Fruit fly (Drosophila melanogaster): ENCODE data around the gene PSMG1.

Gene PSMG1

DNA sequence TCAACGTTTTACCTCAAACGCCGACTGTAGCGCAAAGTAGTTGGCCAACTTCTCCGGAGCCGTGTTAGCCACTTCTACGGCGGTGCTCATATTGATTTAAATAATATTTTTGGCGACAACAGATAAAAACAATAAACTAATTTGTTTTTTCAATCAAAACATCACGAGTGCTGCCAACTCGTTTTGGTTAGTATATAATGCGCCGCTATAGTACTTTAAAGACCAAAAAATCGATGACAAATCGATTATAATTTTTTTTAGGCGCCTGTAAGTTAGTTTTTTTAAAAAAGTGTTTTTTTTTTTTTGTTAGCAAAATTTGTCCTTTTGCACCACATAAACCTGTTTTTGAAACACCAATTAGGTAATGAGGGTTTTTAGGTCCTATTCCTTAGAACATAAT lies 27.1 kb upstream of the PSMG1 start, which contains the start of gene Hpr1 (continued):
- no peak for TF ChIP-seq CG18262 (tag; optimal IDR thresholded peaks at IDR 0.05)
- TF ChIP-seq Abd-B (GFP tag; optimal IDR thresholded peaks at IDR 0.05), result no peak
- TF ChIP-seq E2f2 (GFP tag; IDR thresholded peaks at IDR 0.05), result peak; percentile 93
- TF ChIP-seq onecut (GFP tag; IDR thresholded peaks at IDR 0.05), result 0 out of 2 replicates have a peak, but pooled peaks have one; percentile 34
- TF ChIP-seq CG4617 (GFP tag; optimal IDR thresholded peaks at IDR 0.05; ENCODE audit: borderline replicate concordance), result peak; percentile 68
- no peak for TF ChIP-seq CG15479 (GFP tag; optimal IDR thresholded peaks at IDR 0.05)
- TF ChIP-seq vvl (GFP tag; IDR thresholded peaks at IDR 0.05), result no peak
- TF ChIP-seq Ets97D (GFP tag; optimal IDR thresholded peaks at IDR 0.05), result peak; percentile 33
- peak; percentile 36 for TF ChIP-seq CG1603 (tag; optimal IDR thresholded peaks at IDR 0.05)
- no peak for TF ChIP-seq row (GFP tag; IDR thresholded peaks at IDR 0.05)
- peak; percentile 54 for TF ChIP-seq pzg (GFP tag; optimal IDR thresholded peaks at IDR 0.05)
- TF ChIP-seq CG10267 (tag; optimal IDR thresholded peaks at IDR 0.05), result peak; percentile 42
- TF ChIP-seq CG17359 (tag; optimal IDR thresholded peaks at IDR 0.05), result peak; percentile 28
- no peak for TF ChIP-seq Hsf (GFP tag; optimal IDR thresholded peaks at IDR 0.05)
- no peak for TF ChIP-seq H2.0 (GFP tag; IDR thresholded peaks at IDR 0.05)
- TF ChIP-seq Dbx (GFP tag; IDR thresholded peaks at IDR 0.05), result no peak
- peak; percentile 60 for TF ChIP-seq HLH4C (GFP tag; IDR thresholded peaks at IDR 0.05; ENCODE audit: partially characterized antibody)
- TF ChIP-seq CG17612 (GFP tag; IDR thresholded peaks at IDR 0.05), result no peak
- TF ChIP-seq Bgb (GFP tag; IDR thresholded peaks at IDR 0.05; ENCODE audit: partially characterized antibody), result peak; percentile 29; the same call in 1 of the 2 replicates
- TF ChIP-seq CG11504 (tag; optimal IDR thresholded peaks at IDR 0.05), result no peak
- no peak for TF ChIP-seq CG17385 (GFP tag; optimal IDR thresholded peaks at IDR 0.05)
- TF ChIP-seq CG3281 (GFP tag; optimal IDR thresholded peaks at IDR 0.05), result no peak
- TF ChIP-seq br (optimal IDR thresholded peaks at IDR 0.05), result no peak
- TF ChIP-seq unpg (GFP tag; optimal IDR thresholded peaks at IDR 0.05), result no peak
- peak; percentile 48; the same call in 1 of the 2 replicates for TF ChIP-seq nerfin-2 (GFP tag; IDR thresholded peaks at IDR 0.05; ENCODE audit: partially characterized antibody)
- TF ChIP-seq bigmax (GFP tag; optimal IDR thresholded peaks at IDR 0.05), result no peak
- TF ChIP-seq MESR4 (GFP tag; optimal IDR thresholded peaks at IDR 0.05), result peak; percentile 36
- peak; percentile 47 for TF ChIP-seq BEAF-32 (GFP tag; optimal IDR thresholded peaks at IDR 0.05)
- no peak for TF ChIP-seq jing (GFP tag; optimal IDR thresholded peaks at IDR 0.05)
- TF ChIP-seq Antp (GFP tag; optimal IDR thresholded peaks at IDR 0.05), result no peak
- peak; percentile 68 for TF ChIP-seq stwl (tag; optimal IDR thresholded peaks at IDR 0.05)
- peak; percentile 23; the same call in 1 of the 3 replicates for TF ChIP-seq Doc3 (GFP tag; IDR thresholded peaks at IDR 0.05; ENCODE audit: partially characterized antibody)
- no peak for TF ChIP-seq Asciz (GFP tag; optimal IDR thresholded peaks at IDR 0.05)
- no peak for TF ChIP-seq sob (GFP tag; IDR thresholded peaks at IDR 0.05)
- peak; percentile 47; the same call in 1 of the 2 replicates for TF ChIP-seq unc-4 (GFP tag; IDR thresholded peaks at IDR 0.05; ENCODE audit: partially characterized antibody)
- no peak for TF ChIP-seq seq (GFP tag; IDR thresholded peaks at IDR 0.05)
- peak; percentile 41 for TF ChIP-seq gfzf (GFP tag; optimal IDR thresholded peaks at IDR 0.05)
- no peak for TF ChIP-seq corto (GFP tag; optimal IDR thresholded peaks at IDR 0.05)
- peak; percentile 81 for TF ChIP-seq MBD-R2 (GFP tag; IDR thresholded peaks at IDR 0.05)
- no peak for TF ChIP-seq lbe (GFP tag; optimal IDR thresholded peaks at IDR 0.05)
- TF ChIP-seq CG13287 (GFP tag; IDR thresholded peaks at IDR 0.05; ENCODE audit: partially characterized antibody), result peak; percentile 61
- peak; percentile 31 for TF ChIP-seq Myb (GFP tag; optimal IDR thresholded peaks at IDR 0.05)
- no peak for TF ChIP-seq Rx (GFP tag; IDR thresholded peaks at IDR 0.05)
- TF ChIP-seq Scr (GFP tag; IDR thresholded peaks at IDR 0.05; ENCODE audit: partially characterized antibody), result peak; percentile 58
- 0 out of 2 replicates have a peak, but pooled peaks have one; percentile 25 for TF ChIP-seq CG3847 (GFP tag; IDR thresholded peaks at IDR 0.05)
- no peak for TF ChIP-seq CG12236 (GFP tag; optimal IDR thresholded peaks at IDR 0.05)
- peak; percentile 51; the same call in 1 of the 2 replicates for TF ChIP-seq sna (GFP tag; IDR thresholded peaks at IDR 0.05; ENCODE audit: partially characterized antibody)
- TF ChIP-seq CG12659 (GFP tag; optimal IDR thresholded peaks at IDR 0.05), result peak; percentile 0
- peak; percentile 52; the same call in 1 of the 4 replicates for TF ChIP-seq Dll (GFP tag; IDR thresholded peaks at IDR 0.05; ENCODE audit: partially characterized antibody)

Data from whole organism, embryonic.